Fruit fly (Drosophila melanogaster) ovary, adult (tissue): ENCODE measurements around the gene CAH9.

Experiments used
- CG17801 ChIP-seq: fragments of 200-800 bp; optimal IDR thresholded peaks from 2 replicates; lab custom pipeline; 2019; ENCODE audit warnings: missing biosample characterization, mild to moderate bottlenecking, missing genetic modification characterization, moderate library complexity; ENCODE audit not compliant: partially characterized antibody

CAH9 gene

dm6 chr3R:27135692-27136641 lies 30.0 kb upstream of the CAH9 start:
- TF ChIP-seq CG17801, result no peak

- TF ChIP-seq CG17801, result no peak
Measured at dm6 chr3R:27134728-27135361, 28.9 kb upstream of the CAH9 start.

dm6 chr3R:27133992-27134391 lies 28.0 kb upstream of the CAH9 start:
- TF ChIP-seq CG17801, result no peak

- TF ChIP-seq CG17801, result no peak
Measured at dm6 chr3R:27131408-27131807, 25.4 kb upstream of the CAH9 start.

- no peak for TF ChIP-seq CG17801
Measured at dm6 chr3R:27130551-27131161, 24.7 kb upstream of the CAH9 start.

dm6 chr3R:27129580-27130385 lies 23.8 kb upstream of the CAH9 start:
- peak; percentile 73 for TF ChIP-seq CG17801

- no peak for TF ChIP-seq CG17801
Measured at dm6 chr3R:27128723-27129122, 22.7 kb upstream of the CAH9 start.

- TF ChIP-seq CG17801, result no peak
Measured at dm6 chr3R:27124588-27124987, 18.6 kb upstream of the CAH9 start, which contains the start of gene CG6059. Gene CG6059 (minus strand): TSS chr3R:27124688.

dm6 chr3R:27118346-27118745 lies 12.4 kb upstream of the CAH9 start, which contains the start of gene CG5882:
Gene CG5882 (plus strand): TSS chr3R:27118646.
- no peak for TF ChIP-seq CG17801

- TF ChIP-seq CG17801, result no peak
Measured at dm6 chr3R:27116465-27117092, 10.6 kb upstream of the CAH9 start, which contains the start of the genes CG6066 and CG5880. Gene CG6066 (minus strand): TSS chr3R:27116707. Gene CG5880 (plus strand): TSS chr3R:27116745.

- peak; percentile 93 for TF ChIP-seq CG17801
Measured at dm6 chr3R:27111784-27112602, 6.0 kb upstream of the CAH9 start, which contains the start of the genes gb and CG5815. Gene gb (minus strand): TSS chr3R:27112270. Gene CG5815 (plus strand): TSS chr3R:27112566.

dm6 chr3R:27109458-27109857 lies 3.5 kb upstream of the CAH9 start:
- TF ChIP-seq CG17801, result no peak

dm6 chr3R:27108111-27108510 lies 2.1 kb upstream of the CAH9 start:
- TF ChIP-seq CG17801, result no peak

- TF ChIP-seq CG17801, result no peak
Measured at dm6 chr3R:27105439-27105838, 545 bp downstream of the CAH9 start.

- no peak for TF ChIP-seq CG17801
Measured at dm6 chr3R:27100930-27101329, 5.1 kb downstream of the CAH9 start, which contains the start of gene Jhbp11. Gene Jhbp11 (plus strand): TSS chr3R:27101230.
